Fruit fly (Drosophila melanogaster): Measurements from ENCODE around the gene CG2082.

CG2082 gene

DNA sequence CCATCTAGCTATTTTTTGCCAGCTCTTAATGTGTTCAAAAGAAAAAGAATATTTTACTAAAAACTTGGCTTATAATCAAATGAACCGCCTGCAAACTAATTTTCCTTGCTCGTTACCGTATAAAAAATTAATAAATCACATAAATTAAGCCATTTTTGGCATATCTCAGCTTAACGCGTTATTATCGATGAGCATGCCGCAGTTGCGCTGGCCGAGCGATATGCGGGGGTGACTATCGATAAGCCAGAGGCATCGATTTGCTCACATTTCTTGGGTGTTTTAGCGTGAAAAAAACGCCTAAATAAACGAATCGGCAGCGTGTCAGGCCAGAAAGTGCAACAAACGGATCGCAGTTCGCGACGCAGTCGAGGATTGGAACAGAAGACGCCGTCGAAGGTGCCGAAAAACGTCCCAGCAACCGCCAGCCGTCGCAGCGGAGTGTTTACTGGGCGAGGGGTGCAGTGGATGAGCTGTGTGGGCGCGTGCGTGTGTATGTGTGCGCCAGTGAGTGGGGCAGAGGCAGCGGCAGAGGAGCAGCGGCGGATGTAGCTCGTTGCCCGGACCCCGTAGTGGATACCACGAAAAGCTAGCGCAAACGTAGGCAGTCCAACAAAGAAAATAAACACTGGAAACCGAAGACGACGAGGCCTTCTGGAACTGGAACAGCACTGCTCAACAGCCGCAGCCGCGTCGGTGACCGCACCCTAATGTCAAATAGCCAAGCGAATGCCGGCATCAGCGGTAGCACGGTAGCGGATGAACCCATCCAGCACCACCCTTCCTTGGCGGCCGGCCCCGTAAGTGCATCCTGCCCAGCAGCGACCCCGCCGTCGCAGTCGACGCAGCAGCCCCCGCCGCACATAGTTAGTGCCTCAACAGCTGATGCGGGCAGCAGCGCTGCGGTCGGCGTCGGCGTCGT lies 38.3 kb downstream of the CG2082 start, which contains the start of the genes Sym and Madm (continued):
- TF ChIP-seq CG11398 (GFP tag; optimal IDR thresholded peaks at IDR 0.05) (peak; percentile 28), pfk (GFP tag; optimal IDR thresholded peaks at IDR 0.05) (no peak), emc (GFP tag; optimal IDR thresholded peaks at IDR 0.05) (no peak), CG18764 (GFP tag; optimal IDR thresholded peaks at IDR 0.05) (peak; percentile 21), Oli (tag; optimal IDR thresholded peaks at IDR 0.05) (no peak), MBD-R2 (GFP tag; IDR thresholded peaks at IDR 0.05) (peak; percentile 58; the same call in 1 of the 2 replicates), Mad (GFP tag; optimal IDR thresholded peaks at IDR 0.05) (peak; percentile 7), CG9797 (GFP tag; optimal IDR thresholded peaks at IDR 0.05) (peak; percentile 63), sr (GFP tag; IDR thresholded peaks at IDR 0.05) (peak; percentile 98), stwl (tag; optimal IDR thresholded peaks at IDR 0.05) (peak; percentile 51), Dfd (GFP tag; optimal IDR thresholded peaks at IDR 0.05) (no peak), CG11504 (tag; optimal IDR thresholded peaks at IDR 0.05) (no peak), HmgZ (tag; optimal IDR thresholded peaks at IDR 0.05) (peak; percentile 58), z (GFP tag; IDR thresholded peaks at IDR 0.05) (no peak), CG4424 (GFP tag; optimal IDR thresholded peaks at IDR 0.05) (no peak), CG16863 (GFP tag; optimal IDR thresholded peaks at IDR 0.05) (no peak), crol (GFP tag; IDR thresholded peaks at IDR 0.05) (peak; percentile 99), slou (GFP tag; optimal IDR thresholded peaks at IDR 0.05) (no peak), Gug (GFP tag; IDR thresholded peaks at IDR 0.05) (peak; percentile 29; the same call in 1 of the 4 replicates), CG6813 (GFP tag; optimal IDR thresholded peaks at IDR 0.05) (no peak), Hr78 (GFP tag; optimal IDR thresholded peaks at IDR 0.05) (no peak), CG42726 (GFP tag; IDR thresholded peaks at IDR 0.05; ENCODE audit: partially characterized antibody) (0 out of 2 replicates have a peak, but pooled peaks have one; percentile 23), grau (tag; optimal IDR thresholded peaks at IDR 0.05) (peak; percentile 52), ci (GFP tag; IDR thresholded peaks at IDR 0.05) (no peak), Hr3 (GFP tag; optimal IDR thresholded peaks at IDR 0.05) (peak; percentile 33), Scr (GFP tag; IDR thresholded peaks at IDR 0.05; ENCODE audit: partially characterized antibody) (peak; percentile 90), Jarid2 (GFP tag; optimal IDR thresholded peaks at IDR 0.05) (no peak), bowl (GFP tag; IDR thresholded peaks at IDR 0.05) (no peak), BEAF-32 (GFP tag; optimal IDR thresholded peaks at IDR 0.05) (peak; percentile 95), ro (GFP tag; IDR thresholded peaks at IDR 0.05) (no peak), Myb (GFP tag; optimal IDR thresholded peaks at IDR 0.05) (peak; percentile 53), fu2 (GFP tag; optimal IDR thresholded peaks at IDR 0.05) (peak; percentile 32), CG12769 (tag; optimal IDR thresholded peaks at IDR 0.05) (no peak), Vsx1 (GFP tag; optimal IDR thresholded peaks at IDR 0.05) (no peak), da (GFP tag; optimal IDR thresholded peaks at IDR 0.05) (no peak), CG12071 (GFP tag; optimal IDR thresholded peaks at IDR 0.05) (no peak), nerfin-1 (tag; optimal IDR thresholded peaks at IDR 0.05) (peak; percentile 3), CG17385 (GFP tag; optimal IDR thresholded peaks at IDR 0.05) (no peak), scrt (GFP tag; optimal IDR thresholded peaks at IDR 0.05) (peak; percentile 22), Deaf1 (tag; optimal IDR thresholded peaks at IDR 0.05) (no peak), Nf-YB (GFP tag; optimal IDR thresholded peaks at IDR 0.05) (no peak), CG15269 (tag; optimal IDR thresholded peaks at IDR 0.05) (no peak), gem (tag; optimal IDR thresholded peaks at IDR 0.05) (no peak), CG2199 (GFP tag; IDR thresholded peaks at IDR 0.05) (no peak), az2 (GFP tag; optimal IDR thresholded peaks at IDR 0.05) (no peak), ap (GFP tag; IDR thresholded peaks at IDR 0.05) (no peak), row (GFP tag; IDR thresholded peaks at IDR 0.05) (peak; percentile 82), bcd (GFP tag; optimal IDR thresholded peaks at IDR 0.05) (peak; percentile 35)

Data from whole organism, embryonic.